Worm (Caenorhabditis elegans): ENCODE measurements around the gene clec-122.

- TF ChIP-seq aly-2 (tag; optimal IDR thresholded peaks at IDR 0.05) (no peak), fkh-10 (GFP tag; optimal IDR thresholded peaks at IDR 0.05) (no peak), elt-3 (tag; optimal IDR thresholded peaks at IDR 0.05) (no peak), grh-1 (GFP tag; IDR thresholded peaks at IDR 0.05) (no peak), ztf-11 (tag; optimal IDR thresholded peaks at IDR 0.05) (no peak)
Measured at ce11 chrII:3110099-3110498, 4.2 kb downstream of the clec-122 start.

Measured in whole organism, L1 larva.